Worm (Caenorhabditis elegans) whole organism, late embryonic: Measurements from ENCODE around the gene ascc-1.

Experiments used
- nhr-11 ChIP-seq: fragments of 150-350 bp; optimal IDR thresholded peaks from 2 replicates; lab custom pipeline; 2014; ENCODE audit warnings: missing biosample characterization, missing genetic modification characterization
- sox-2 ChIP-seq: fragments of 200-800 bp; sonication (Bioruptor generic); IDR thresholded peaks from 2 replicates; pipeline ENCODE4 v1.3.6; 2022; ENCODE audit warnings: missing genetic modification reagents, missing genetic modification characterization, missing compliant biosample characterization

ce11 chrII:108865-109264 is 51.4 kb downstream of the ascc-1 start, which contains the start of gene C50D2.2:
- no peak for TF ChIP-seq sox-2
- TF ChIP-seq nhr-11 (tag; lab: Kevin White, UChicago): no peak
